Fruit fly (Drosophila melanogaster) whole organism, prepupa: ENCODE data around the gene Or85e.

Experiments used
- CG10631 ChIP-seq: fragments of 200-800 bp; sonication (Bioruptor generic); optimal IDR thresholded peaks from 2 replicates; lab custom pipeline; 2016; ENCODE audit warnings: missing biosample characterization, missing genetic modification characterization
- CG10669 ChIP-seq: fragments of 200-800 bp; sonication (Bioruptor generic); optimal IDR thresholded peaks from 3 replicates; lab custom pipeline; 2018; ENCODE audit warnings: missing biosample characterization, mild to moderate bottlenecking, missing genetic modification characterization, moderate library complexity
- CG11294 ChIP-seq: fragments of 200-800 bp; sonication (Bioruptor generic); IDR thresholded peaks from 2 replicates; pipeline ENCODE4 v1.3.6; 2022; ENCODE audit warnings: missing biosample characterization, missing genetic modification characterization
- CG11762 ChIP-seq: fragments of 200-800 bp; sonication (Bioruptor generic); optimal IDR thresholded peaks from 3 replicates; lab custom pipeline; 2016; ENCODE audit warnings: missing biosample characterization, missing genetic modification characterization; ENCODE audit not compliant: insufficient read depth
- CG11902 ChIP-seq: fragments of 200-800 bp; sonication (Bioruptor generic); optimal IDR thresholded peaks from 3 replicates; lab custom pipeline; 2016; ENCODE audit warnings: missing biosample characterization, missing genetic modification characterization
- CG1621 ChIP-seq: fragments of 200-800 bp; sonication (Bioruptor generic); optimal IDR thresholded peaks from 3 replicates; lab custom pipeline; 2018; ENCODE audit warnings: missing biosample characterization, mild to moderate bottlenecking, missing genetic modification characterization
- CG16779 ChIP-seq: fragments of 200-800 bp; sonication (Bioruptor generic); optimal IDR thresholded peaks from 3 replicates; lab custom pipeline; 2017; ENCODE audit warnings: missing biosample characterization, mild to moderate bottlenecking, missing genetic modification characterization
- CG31627 ChIP-seq: fragments of 200-800 bp; sonication (Bioruptor generic); optimal IDR thresholded peaks from 3 replicates; lab custom pipeline; 2016; ENCODE audit warnings: missing biosample characterization, missing genetic modification characterization
- CG32006 ChIP-seq: fragments of 200-800 bp; sonication (Bioruptor generic); optimal IDR thresholded peaks from 3 replicates; lab custom pipeline; 2017; ENCODE audit warnings: missing biosample characterization, mild to moderate bottlenecking, missing genetic modification characterization
- CG6163 ChIP-seq: fragments of 200-800 bp; sonication (Bioruptor generic); IDR thresholded peaks from 3 replicates; pipeline ENCODE4 v1.3.6; 2022; ENCODE audit warnings: missing biosample characterization, missing genetic modification characterization
- CG6276 ChIP-seq: fragments of 200-800 bp; sonication (Bioruptor generic); optimal IDR thresholded peaks from 2 replicates; lab custom pipeline; 2017; ENCODE audit warnings: missing biosample characterization, mild to moderate bottlenecking, missing genetic modification characterization
- CG6808 ChIP-seq: fragments of 200-800 bp; sonication (Bioruptor generic); optimal IDR thresholded peaks from 3 replicates; lab custom pipeline; 2017; ENCODE audit warnings: missing biosample characterization, missing genetic modification characterization, mild to moderate bottlenecking, moderate library complexity, missing genetic modification reagents
- CG7368 ChIP-seq: fragments of 200-800 bp; sonication (Bioruptor generic); optimal IDR thresholded peaks from 3 replicates; lab custom pipeline; 2016; ENCODE audit warnings: missing biosample characterization, missing genetic modification characterization
- CG8119 ChIP-seq: fragments of 200-800 bp; sonication (Bioruptor generic); IDR thresholded peaks from 3 replicates; pipeline ENCODE4 v1.3.6; 2022; ENCODE audit warnings: missing biosample characterization, missing genetic modification characterization
- CG8319 ChIP-seq: fragments of 200-800 bp; sonication (Bioruptor generic); optimal IDR thresholded peaks from 3 replicates; lab custom pipeline; 2016; ENCODE audit warnings: missing biosample characterization, missing genetic modification characterization
- CG8632 ChIP-seq: fragments of 200-800 bp; sonication (Bioruptor generic); optimal IDR thresholded peaks from 3 replicates; lab custom pipeline; 2016; ENCODE audit warnings: missing biosample characterization, missing genetic modification characterization
- CG9139 ChIP-seq: fragments of 200-800 bp; sonication (Bioruptor generic); optimal IDR thresholded peaks from 3 replicates; lab custom pipeline; 2017; ENCODE audit warnings: missing biosample characterization, mild to moderate bottlenecking, missing genetic modification characterization
- Eip78C ChIP-seq: fragments of 200-800 bp; sonication (Bioruptor generic); peaks from one replicate; lab custom pipeline; 2016; ENCODE audit warnings: missing biosample characterization, missing genetic modification characterization
- Ets21C ChIP-seq: fragments of 200-800 bp; sonication (Bioruptor generic); optimal IDR thresholded peaks from 3 replicates; lab custom pipeline; 2016; ENCODE audit warnings: missing biosample characterization, missing genetic modification characterization
- Gug ChIP-seq: fragments of 200-800 bp; sonication (Bioruptor generic); IDR thresholded peaks from 2 replicates; pipeline ENCODE4 v1.3.6; 2022; ENCODE audit warnings: missing biosample characterization, missing genetic modification characterization
- Hr38 ChIP-seq: sonication (Bioruptor generic); optimal IDR thresholded peaks from 2 replicates; lab custom pipeline; 2016; ENCODE audit warnings: missing biosample characterization, missing genetic modification characterization
- Hr4 ChIP-seq: fragments of 200-800 bp; sonication (Bioruptor generic); optimal IDR thresholded peaks from 3 replicates; lab custom pipeline; 2016; ENCODE audit warnings: missing biosample characterization, missing genetic modification characterization
- Lpt ChIP-seq: fragments of 200-800 bp; sonication (Bioruptor generic); optimal IDR thresholded peaks from 3 replicates; lab custom pipeline; 2016; ENCODE audit warnings: missing biosample characterization, missing genetic modification characterization
- OdsH ChIP-seq: fragments of 200-800 bp; sonication (Bioruptor generic); optimal IDR thresholded peaks from 3 replicates; lab custom pipeline; 2016; ENCODE audit warnings: missing biosample characterization, missing genetic modification characterization
- Sox15 ChIP-seq: fragments of 200-800 bp; sonication (Bioruptor generic); optimal IDR thresholded peaks from 3 replicates; lab custom pipeline; 2016; ENCODE audit warnings: missing biosample characterization, missing genetic modification characterization
- achi ChIP-seq: fragments of 200-800 bp; sonication (Bioruptor generic); optimal IDR thresholded peaks from 3 replicates; lab custom pipeline; 2016; ENCODE audit warnings: missing biosample characterization, missing genetic modification characterization
- acj6 ChIP-seq: fragments of 200-800 bp; sonication (Bioruptor generic); optimal IDR thresholded peaks from 3 replicates; lab custom pipeline; 2016; ENCODE audit warnings: missing biosample characterization, missing genetic modification characterization
- cyc ChIP-seq: fragments of 200-800 bp; sonication (Bioruptor generic); optimal IDR thresholded peaks from 3 replicates; lab custom pipeline; 2016; ENCODE audit warnings: missing biosample characterization, missing genetic modification characterization
- dsx ChIP-seq: fragments of 200-800 bp; optimal IDR thresholded peaks from 3 replicates; lab custom pipeline; 2019; ENCODE audit warnings: missing biosample characterization, mild to moderate bottlenecking, missing genetic modification characterization, moderate library complexity; ENCODE audit not compliant: poor library complexity, severe bottlenecking
- eg ChIP-seq: fragments of 200-800 bp; sonication (Bioruptor generic); IDR thresholded peaks from 3 replicates; pipeline ENCODE4 v1.3.6; 2022; ENCODE audit warnings: missing biosample characterization, missing genetic modification characterization
- esn ChIP-seq: fragments of 200-800 bp; sonication (Bioruptor generic); optimal IDR thresholded peaks from 2 replicates; lab custom pipeline; 2016; ENCODE audit warnings: missing biosample characterization, mild to moderate bottlenecking, missing genetic modification characterization, moderate library complexity
- fd85E ChIP-seq: fragments of 200-800 bp; sonication (Bioruptor generic); optimal IDR thresholded peaks from 3 replicates; lab custom pipeline; 2016; ENCODE audit warnings: missing biosample characterization, missing genetic modification characterization
- fkh ChIP-seq: fragments of 200-800 bp; sonication (Bioruptor generic); optimal IDR thresholded peaks from 3 replicates; lab custom pipeline; 2017; ENCODE audit warnings: missing biosample characterization, mild to moderate bottlenecking, missing genetic modification characterization, moderate library complexity
- lz ChIP-seq: fragments of 200-800 bp; sonication (Bioruptor generic); optimal IDR thresholded peaks from 3 replicates; lab custom pipeline; 2016; ENCODE audit warnings: missing biosample characterization, missing genetic modification characterization
- pdm3 ChIP-seq: fragments of 200-800 bp; sonication (Bioruptor generic); optimal IDR thresholded peaks from 3 replicates; lab custom pipeline; 2016; ENCODE audit warnings: missing biosample characterization, missing genetic modification characterization
- spab ChIP-seq: fragments of 200-800 bp; sonication (Bioruptor generic); optimal IDR thresholded peaks from 2 replicates; lab custom pipeline; 2017; ENCODE audit warnings: missing biosample characterization, mild to moderate bottlenecking, missing genetic modification characterization, missing genetic modification reagents
- ss ChIP-seq, 2 experiments: fragments of 200-800 bp; sonication (Bioruptor generic); optimal IDR thresholded peaks; 2 replicates in 1 of 2; 3 replicates in 1 of 2; lab custom pipeline; 2017 to 2018; ENCODE audit warnings: mild to moderate bottlenecking in 2 of 2, missing biosample characterization in 2 of 2, missing genetic modification characterization in 2 of 2, moderate library complexity in 1 of 2
- svp ChIP-seq: fragments of 200-800 bp; sonication (Bioruptor generic); peaks from one replicate; lab custom pipeline; 2016; ENCODE audit warnings: missing biosample characterization, missing genetic modification characterization
- vri ChIP-seq: fragments of 200-800 bp; sonication (Bioruptor generic); optimal IDR thresholded peaks from 3 replicates; lab custom pipeline; 2016; ENCODE audit warnings: missing biosample characterization, mild to moderate bottlenecking, missing genetic modification characterization

The Or85e gene

DNA sequence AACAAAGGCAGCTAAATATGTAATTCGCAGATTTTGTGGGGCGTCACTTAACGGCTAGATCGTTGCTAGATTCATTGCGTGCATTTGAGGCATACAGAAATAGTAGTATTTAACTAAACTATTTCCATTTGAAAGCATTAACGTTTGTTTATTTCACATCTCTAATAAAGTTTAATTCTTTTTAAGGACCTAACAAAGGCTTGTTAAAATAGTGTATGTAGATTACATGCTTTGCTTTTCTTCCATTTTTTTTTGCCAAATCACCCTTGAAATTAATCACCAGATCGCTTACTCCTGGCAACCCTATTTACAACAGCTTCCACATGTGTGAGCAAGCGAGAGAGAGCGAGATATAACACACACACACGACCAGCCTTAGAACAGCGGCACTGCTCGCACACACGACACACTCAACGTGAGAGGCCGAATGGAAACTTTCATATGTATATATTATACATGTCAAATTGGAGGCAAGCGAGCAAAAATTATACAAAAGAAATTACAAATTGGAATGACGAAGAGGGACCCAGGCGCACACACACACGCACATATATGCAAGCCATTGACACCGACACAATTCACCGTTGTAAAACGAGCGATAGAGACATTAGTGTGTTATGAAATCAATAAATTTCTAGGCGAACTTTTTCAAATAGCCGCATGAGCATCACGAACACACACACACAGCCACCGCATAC lies 23.7 kb upstream of the Or85e start (continued):
- peak; percentile 55 for TF ChIP-seq CG10631 (GFP tag; lab: Kevin White, UChicago)
- TF ChIP-seq CG10669 (GFP tag; lab: Kevin White, UChicago), result peak; percentile 62
- TF ChIP-seq achi (GFP tag; lab: Kevin White, UChicago), result peak; percentile 68
- peak; percentile 2 for TF ChIP-seq CG11902
- TF ChIP-seq CG9139, result peak; percentile 23
- TF ChIP-seq CG8632, result peak; percentile 48
- peak; percentile 67 for TF ChIP-seq cyc (GFP tag; lab: Kevin White, UChicago)
- TF ChIP-seq Hr4 (GFP tag; lab: Kevin White, UChicago), result peak; percentile 67
- peak; percentile 92 for TF ChIP-seq Eip78C (GFP tag; lab: Kevin White, UChicago)
- peak; percentile 62 for TF ChIP-seq Lpt (GFP tag; lab: Kevin White, UChicago)
- TF ChIP-seq pdm3 (GFP tag; lab: Kevin White, UChicago), result peak; percentile 61
- peak; percentile 22 for TF ChIP-seq dsx (GFP tag; lab: Kevin White, UChicago)
- TF ChIP-seq CG32006 (GFP tag; lab: Kevin White, UChicago), result peak; percentile 73
- TF ChIP-seq ss (GFP tag; optimal IDR thresholded peaks at IDR 0.05; lab: Kevin White, UChicago), result peak; percentile 50 to 59
- TF ChIP-seq CG8319 (GFP tag; lab: Kevin White, UChicago), result peak; percentile 12
- TF ChIP-seq lz (GFP tag; lab: Kevin White, UChicago), result peak; percentile 59
- no peak for TF ChIP-seq CG11294 (GFP tag; lab: Robert Waterston, UW)
- TF ChIP-seq Gug (GFP tag; lab: Robert Waterston, UW), result peak; percentile 52; the same call in 1 of the 2 replicates
- peak; percentile 45 for TF ChIP-seq CG7368 (GFP tag; lab: Kevin White, UChicago)
- 0 out of 3 replicates have a peak, but pooled peaks have one; percentile 28 for TF ChIP-seq CG8119 (GFP tag; lab: Robert Waterston, UW)
- TF ChIP-seq, all 60 proteins: peak for 54

DNA sequence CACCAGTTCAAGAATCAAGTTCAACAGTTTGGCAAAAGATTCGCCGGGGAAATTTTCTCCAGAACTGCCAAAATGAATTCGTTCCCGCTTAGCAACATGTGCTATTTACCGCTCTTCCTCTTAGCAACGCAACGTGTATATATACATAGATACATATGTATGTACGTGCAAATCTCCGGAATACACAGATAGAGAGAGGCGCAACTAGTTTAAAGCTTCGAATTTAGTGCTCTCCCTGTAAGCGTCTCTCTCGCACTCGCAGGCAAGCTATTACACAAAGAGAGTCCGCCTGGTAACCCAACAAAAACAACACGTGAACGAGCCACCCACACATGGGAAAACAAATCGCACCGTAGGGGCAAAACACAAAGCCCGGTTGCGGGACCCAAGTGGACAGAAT lies 23.0 kb upstream of the Or85e start:
- TF ChIP-seq eg (GFP tag; lab: Robert Waterston, UW), result peak; percentile 5; the same call in 1 of the 3 replicates
- peak; percentile 94 for TF ChIP-seq CG1621 (tag; lab: Kevin White, UChicago)
- no peak for TF ChIP-seq CG8119 (GFP tag; lab: Robert Waterston, UW)
- TF ChIP-seq CG16779, result peak; percentile 0
- TF ChIP-seq, all 60 proteins: peak for 3

DNA sequence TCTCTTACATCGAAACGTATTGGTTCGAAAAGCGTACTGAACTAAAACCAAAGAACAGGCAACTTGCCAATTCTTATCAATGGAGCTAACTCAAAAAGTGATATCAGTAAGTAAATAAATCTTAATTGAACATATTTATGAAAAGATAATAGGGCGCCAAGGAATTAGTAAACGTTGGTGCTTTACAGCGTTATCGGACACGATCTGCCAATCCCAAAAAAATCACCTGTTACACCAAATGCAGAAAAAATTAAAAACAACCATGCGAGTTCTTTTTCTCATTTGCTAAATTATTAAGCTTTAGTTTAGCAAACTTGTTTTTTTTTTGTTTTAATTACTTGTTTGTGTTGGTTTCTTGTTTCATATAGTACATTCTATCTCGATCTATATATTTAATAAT lies 19.0 kb upstream of the Or85e start, which contains the start of gene CG42489:
Gene CG42489 (minus strand): TSS at position 101 of the 400 bp plus-strand sequence.
- TF ChIP-seq Hr38 (GFP tag; lab: Kevin White, UChicago), result no peak
- TF ChIP-seq achi (GFP tag; lab: Kevin White, UChicago), result no peak
- no peak for TF ChIP-seq acj6
- no peak for TF ChIP-seq ss (GFP tag; optimal IDR thresholded peaks at IDR 0.05; lab: Kevin White, UChicago)
- TF ChIP-seq pdm3 (GFP tag; lab: Kevin White, UChicago), result no peak
- no peak for TF ChIP-seq fd85E
- TF ChIP-seq spab (GFP tag; lab: Kevin White, UChicago), result no peak

DNA sequence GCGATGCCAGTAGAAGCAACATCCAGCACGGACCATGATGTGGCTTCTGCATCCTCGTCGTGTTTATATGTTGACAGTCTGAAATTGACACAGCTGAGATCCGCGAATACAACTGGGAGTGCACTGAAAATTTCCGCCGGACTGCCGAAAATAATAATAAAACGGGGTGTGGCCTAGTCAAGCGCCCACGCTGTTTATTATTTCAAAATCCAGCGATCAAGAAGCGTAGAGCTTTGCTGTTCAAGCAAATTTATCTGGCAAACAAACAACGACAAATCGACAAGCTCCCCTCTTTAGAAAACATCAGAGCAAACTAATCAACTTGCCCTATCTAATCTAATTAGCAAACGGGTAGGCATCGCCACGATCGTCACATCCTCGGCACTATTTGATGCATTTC lies 18.4 kb upstream of the Or85e start:
- TF ChIP-seq ss (GFP tag; optimal IDR thresholded peaks at IDR 0.05; lab: Kevin White, UChicago), result no peak
- TF ChIP-seq fkh (GFP tag; lab: Kevin White, UChicago), result peak; percentile 40

DNA sequence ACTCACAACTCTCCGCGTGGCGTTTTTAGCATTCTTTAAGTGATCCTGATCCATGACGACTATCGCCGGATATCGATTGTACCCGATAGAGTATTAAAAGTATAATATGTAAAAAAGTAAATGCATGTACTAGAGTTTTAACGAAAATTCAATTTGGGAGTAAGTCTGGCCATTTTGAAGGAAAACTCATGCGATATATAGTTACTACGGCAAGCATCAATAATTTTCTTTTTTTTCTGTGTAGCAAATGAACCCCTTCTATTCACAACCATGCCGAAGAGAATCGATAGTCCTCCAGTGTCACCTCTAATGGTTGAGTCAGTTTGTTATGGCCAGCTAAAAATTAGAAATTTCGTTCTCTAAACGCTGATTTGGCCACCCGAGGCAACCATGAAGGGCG lies 17.1 kb upstream of the Or85e start, which contains the start of the genes Sys1 and Dhod:
Gene Sys1 (plus strand): TSS at position 91 of the 400 bp plus-strand sequence.
Gene Dhod (minus strand): TSS at position 186 of the 400 bp plus-strand sequence.
- TF ChIP-seq Hr38 (GFP tag; lab: Kevin White, UChicago) (peak; percentile 77), Hr4 (GFP tag; lab: Kevin White, UChicago) (peak; percentile 84), vri (GFP tag; lab: Kevin White, UChicago) (peak; percentile 59), esn (peak; percentile 85), CG11902 (peak; percentile 64), CG11762 (GFP tag; lab: Kevin White, UChicago) (peak; percentile 37), Ets21C (peak; percentile 79), svp (GFP tag; lab: Kevin White, UChicago) (peak; percentile 94), OdsH (GFP tag; lab: Kevin White, UChicago) (peak; percentile 82), Sox15 (GFP tag; lab: Kevin White, UChicago) (peak; percentile 65), ss (GFP tag; optimal IDR thresholded peaks at IDR 0.05; lab: Kevin White, UChicago) (peak in 1 of 2 experiments; percentile 15), achi (GFP tag; lab: Kevin White, UChicago) (peak; percentile 73), CG6163 (GFP tag; lab: Robert Waterston, UW) (peak; percentile 69; the same call in 2 of the 3 replicates), cyc (GFP tag; lab: Kevin White, UChicago) (peak; percentile 82), CG6276 (GFP tag; lab: Kevin White, UChicago) (no peak), CG32006 (GFP tag; lab: Kevin White, UChicago) (peak; percentile 70), CG6808 (GFP tag; lab: Kevin White, UChicago) (peak; percentile 15), lz (GFP tag; lab: Kevin White, UChicago) (peak; percentile 81), CG8119 (GFP tag; lab: Robert Waterston, UW) (peak; percentile 53; the same call in 1 of the 3 replicates), CG8319 (GFP tag; lab: Kevin White, UChicago) (peak; percentile 74), CG31627 (GFP tag; lab: Kevin White, UChicago) (peak; percentile 84), pdm3 (GFP tag; lab: Kevin White, UChicago) (peak; percentile 85), CG11294 (GFP tag; lab: Robert Waterston, UW) (peak; percentile 53; the same call in 1 of the 2 replicates)
